Worm (Caenorhabditis elegans) whole organism, midembryonic: ENCODE measurements around the gene sri-19.

Source experiments
- med-1 ChIP-seq: sonication (generic microtip); optimal IDR thresholded peaks from 2 replicates; lab custom pipeline; 2017; ENCODE audit warnings: missing genetic modification characterization, mild to moderate bottlenecking, missing compliant biosample characterization, antibody characterized with exemption, missing genetic modification reagents; ENCODE audit not compliant: insufficient read depth
- tab-1 ChIP-seq: fragments of 200-800 bp; sonication (Bioruptor generic); IDR thresholded peaks from 2 replicates; pipeline ENCODE4 v1.3.6; 2022; ENCODE audit warnings: missing genetic modification characterization, missing compliant biosample characterization

DNA sequence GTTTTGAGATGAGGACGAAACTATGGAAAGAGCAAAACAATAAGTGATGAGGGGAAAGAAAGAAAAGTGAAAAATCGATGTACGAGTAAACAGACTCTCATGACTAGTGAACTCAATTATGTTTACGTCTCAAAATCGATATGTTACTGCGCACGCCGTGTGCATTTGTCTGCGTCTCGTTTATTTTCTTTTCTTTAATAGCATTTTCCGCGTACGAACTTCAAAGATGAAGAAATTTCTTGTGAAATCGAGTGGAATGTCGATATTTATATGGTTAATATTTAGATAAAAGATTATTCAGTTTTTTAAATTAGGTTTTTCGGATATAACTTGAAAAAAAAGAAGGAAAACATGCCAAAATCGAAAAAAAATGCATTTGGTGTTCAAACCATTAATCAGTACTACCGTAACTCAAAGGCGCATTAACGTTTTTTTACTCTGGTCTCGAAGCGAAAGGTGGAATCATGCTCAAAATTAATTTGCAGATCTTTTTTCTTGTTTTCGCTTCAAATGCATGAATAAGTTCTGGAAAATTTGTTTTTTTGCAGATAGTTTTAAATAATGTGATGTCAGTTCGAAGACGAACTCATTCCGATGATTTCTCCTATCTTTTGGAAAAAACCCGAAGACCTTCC is 21.1 kb upstream of the sri-19 start, which contains the start of gene fic-1:
- no peak for TF ChIP-seq med-1
- TF ChIP-seq tab-1 (GFP tag; lab: Robert Waterston, UW), result no peak
